Worm (Caenorhabditis elegans): ENCODE data around the gene vha-20.

DNA sequence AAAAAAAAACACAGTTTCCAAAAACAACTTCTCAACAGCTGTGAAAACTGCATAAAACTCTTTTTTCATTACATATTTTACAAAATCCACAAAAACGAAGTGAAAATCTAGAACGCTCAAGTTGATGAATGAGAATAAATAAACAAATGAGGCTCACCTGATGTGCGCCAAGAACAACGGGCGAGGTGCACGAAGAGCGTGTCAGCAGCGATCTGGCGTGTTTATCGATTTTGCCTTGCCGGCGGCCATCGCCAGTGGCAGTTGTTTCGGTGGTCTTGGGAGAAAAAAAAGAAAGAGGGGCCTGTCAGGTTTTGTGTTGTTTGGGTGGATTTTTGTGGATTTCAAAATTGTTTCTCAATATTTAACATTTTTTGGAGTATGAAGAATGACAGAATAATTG, 9.5 kb upstream of the vha-20 start, which contains the start of gene idhb-1:
- TF ChIP-seq zag-1 (tag; optimal IDR thresholded peaks at IDR 0.05) = no peak
- peak; percentile 82 for TF ChIP-seq pha-4 (tag; optimal IDR thresholded peaks at IDR 0.05)
- TF ChIP-seq nhr-43 (tag; optimal IDR thresholded peaks at IDR 0.05; ENCODE audit: poor library complexity, severe bottlenecking) = no peak
- peak; percentile 80 for TF ChIP-seq lin-15B (tag; optimal IDR thresholded peaks at IDR 0.05)
- TF ChIP-seq nhr-11 (tag; optimal IDR thresholded peaks at IDR 0.05) = no peak
- TF ChIP-seq ceh-9 (tag; optimal IDR thresholded peaks at IDR 0.05) = no peak

Measured in whole organism, L3 larva.